Fruit fly (Drosophila melanogaster) whole organism, pupa: Measurements from ENCODE around the gene CG7483.

ENCODE experiments used
- CG13204 ChIP-seq: fragments of 200-800 bp; sonication (Bioruptor generic); optimal IDR thresholded peaks from 2 replicates; lab custom pipeline; 2018; ENCODE audit warnings: missing biosample characterization, mild to moderate bottlenecking, missing genetic modification characterization, moderate library complexity
- CG15710 ChIP-seq: fragments of 200-800 bp; sonication (Bioruptor generic); optimal IDR thresholded peaks from 2 replicates; lab custom pipeline; 2018; ENCODE audit warnings: missing biosample characterization, mild to moderate bottlenecking, missing genetic modification characterization, moderate library complexity
- CG32121 ChIP-seq: fragments of 200-800 bp; sonication (Bioruptor generic); IDR thresholded peaks from 2 replicates; pipeline ENCODE4 v1.3.6; 2022; ENCODE audit warnings: missing biosample characterization, missing genetic modification characterization
- CG8159 ChIP-seq: fragments of 200-800 bp; sonication (Bioruptor generic); optimal IDR thresholded peaks from 3 replicates; lab custom pipeline; 2018; ENCODE audit warnings: missing biosample characterization, mild to moderate bottlenecking, missing genetic modification characterization, moderate library complexity
- CG8301 ChIP-seq: fragments of 200-800 bp; sonication (Bioruptor generic); optimal IDR thresholded peaks from 2 replicates; lab custom pipeline; 2018; ENCODE audit warnings: missing biosample characterization, mild to moderate bottlenecking, missing genetic modification characterization
- D1 ChIP-seq: fragments of 200-800 bp; sonication (Bioruptor generic); optimal IDR thresholded peaks from 2 replicates; lab custom pipeline; 2018; ENCODE audit warnings: missing biosample characterization, mild to moderate bottlenecking, missing genetic modification characterization, moderate library complexity
- EcR ChIP-seq: fragments of 200-800 bp; sonication (Bioruptor generic); optimal IDR thresholded peaks from 3 replicates; lab custom pipeline; 2019; ENCODE audit warnings: missing biosample characterization, missing genetic modification characterization, mild to moderate bottlenecking, moderate library complexity, missing genetic modification reagents
- Ets98B ChIP-seq: fragments of 200-800 bp; sonication (Bioruptor generic); IDR thresholded peaks from 2 replicates; pipeline ENCODE4 v1.3.6; 2022; ENCODE audit warnings: missing biosample characterization, missing genetic modification characterization
- Pif1A ChIP-seq: fragments of 200-800 bp; sonication (Bioruptor generic); optimal IDR thresholded peaks from 3 replicates; lab custom pipeline; 2016; ENCODE audit warnings: missing biosample characterization, missing genetic modification characterization
- Snoo ChIP-seq: fragments of 200-800 bp; sonication (Bioruptor generic); optimal IDR thresholded peaks from 3 replicates; lab custom pipeline; 2017; ENCODE audit warnings: missing biosample characterization, mild to moderate bottlenecking, missing genetic modification characterization, inconsistent platforms
- fd96Ca ChIP-seq: fragments of 200-800 bp; sonication (Bioruptor generic); IDR thresholded peaks from 3 replicates; pipeline ENCODE4 v1.3.6; 2022; ENCODE audit warnings: missing biosample characterization, missing genetic modification characterization
- rn ChIP-seq: fragments of 200-800 bp; sonication (Bioruptor generic); IDR thresholded peaks from 2 replicates; pipeline ENCODE4 v1.3.6; 2022; ENCODE audit warnings: missing biosample characterization, missing genetic modification characterization

DNA sequence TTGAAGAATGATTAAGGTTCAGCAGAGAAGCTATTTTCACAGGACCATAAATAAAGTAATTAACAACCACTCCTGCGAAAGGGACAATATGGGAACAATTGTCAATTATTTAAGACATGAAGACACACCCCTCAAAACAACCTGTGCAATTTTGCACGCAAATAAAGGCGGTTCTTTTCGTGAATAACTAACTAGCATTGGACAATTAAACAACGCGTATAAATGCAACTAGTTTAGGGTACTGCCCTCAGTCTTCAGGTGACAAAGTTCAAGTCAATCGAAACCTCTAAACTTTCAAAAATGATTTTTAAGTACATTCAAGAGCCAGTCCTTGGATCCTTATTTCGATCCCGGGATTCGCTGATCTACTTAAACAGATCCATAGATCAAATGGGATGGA is 8.4 kb downstream of the CG7483 start, which contains the start of gene Or85a:
- TF ChIP-seq CG13204 (GFP tag; lab: Kevin White, UChicago) (no peak), Ets98B (no peak), EcR (no peak), rn (GFP tag; lab: Robert Waterston, UW) (no peak), CG8159 (tag; lab: Kevin White, UChicago) (no peak), D1 (tag; lab: Kevin White, UChicago) (no peak), Pif1A (no peak), CG32121 (GFP tag; lab: Robert Waterston, UW) (no peak), CG15710 (tag; lab: Kevin White, UChicago) (no peak), CG8301 (tag; lab: Kevin White, UChicago) (no peak), fd96Ca (GFP tag; lab: Robert Waterston, UW) (no peak), Snoo (tag; lab: Kevin White, UChicago) (no peak)
